Fruit fly (Drosophila melanogaster) whole organism, embryonic: Measurements from ENCODE around the gene CG43293.

Experiments used
- Adf1 ChIP-seq: fragments of 200-800 bp; sonication (Bioruptor generic); IDR thresholded peaks from 2 replicates; pipeline ENCODE4 v1.3.6; 2022; ENCODE audit warnings: missing biosample characterization, missing genetic modification characterization
- Aef1 ChIP-seq: fragments of 200-800 bp; sonication (Bioruptor generic); IDR thresholded peaks from 3 replicates; pipeline ENCODE4 v1.3.6; 2022; ENCODE audit warnings: missing biosample characterization, missing genetic modification characterization
- Atf-2 ChIP-seq: fragments of 200-800 bp; sonication (Bioruptor generic); optimal IDR thresholded peaks from 2 replicates; lab custom pipeline; 2016; ENCODE audit warnings: missing biosample characterization, missing genetic modification characterization
- B-H1 ChIP-seq: fragments of 200-800 bp; sonication (Bioruptor generic); IDR thresholded peaks from 3 replicates; pipeline ENCODE4 v1.3.6; 2022; ENCODE audit warnings: missing biosample characterization, missing genetic modification characterization
- CG10147 ChIP-seq: fragments of 200-800 bp; sonication (Bioruptor generic); optimal IDR thresholded peaks from 2 replicates; lab custom pipeline; 2019; ENCODE audit warnings: missing biosample characterization, mild to moderate bottlenecking, missing genetic modification characterization, moderate library complexity
- CG10366 ChIP-seq: fragments of 200-800 bp; sonication (Bioruptor generic); IDR thresholded peaks from 2 replicates; pipeline ENCODE4 v1.3.6; 2022; ENCODE audit warnings: missing biosample characterization, missing genetic modification characterization
- CG10959 ChIP-seq: fragments of 200-800 bp; sonication (Bioruptor generic); IDR thresholded peaks from 2 replicates; pipeline ENCODE4 v1.3.6; 2022; ENCODE audit warnings: missing biosample characterization, missing genetic modification characterization
- CG13894 ChIP-seq: fragments of 200-800 bp; sonication (Bioruptor generic); optimal IDR thresholded peaks from 3 replicates; lab custom pipeline; 2018; ENCODE audit warnings: missing biosample characterization, mild to moderate bottlenecking, missing genetic modification characterization, moderate library complexity
- CG14014 ChIP-seq: fragments of 200-800 bp; sonication (Bioruptor generic); IDR thresholded peaks from 2 replicates; pipeline ENCODE4 v1.3.6; 2022; ENCODE audit warnings: missing biosample characterization, missing genetic modification characterization
- CG14441 ChIP-seq: fragments of 200-800 bp; sonication (Bioruptor generic); IDR thresholded peaks from 2 replicates; pipeline ENCODE4 v1.3.6; 2022; ENCODE audit warnings: missing biosample characterization, missing genetic modification characterization
- CG14667 ChIP-seq: fragments of 200-800 bp; sonication (Bioruptor generic); IDR thresholded peaks from 2 replicates; pipeline ENCODE4 v1.3.6; 2022; ENCODE audit warnings: missing biosample characterization, missing genetic modification characterization
- CG1529 ChIP-seq: fragments of 200-800 bp; sonication (Bioruptor generic); optimal IDR thresholded peaks from 3 replicates; lab custom pipeline; 2018; ENCODE audit warnings: missing biosample characterization, missing genetic modification characterization
- CG17359 ChIP-seq: fragments of 200-800 bp; sonication (Bioruptor generic); optimal IDR thresholded peaks from 3 replicates; lab custom pipeline; 2018; ENCODE audit warnings: missing biosample characterization, mild to moderate bottlenecking, missing genetic modification characterization, moderate library complexity
- CG17385 ChIP-seq: fragments of 200-800 bp; sonication (Bioruptor generic); optimal IDR thresholded peaks from 3 replicates; lab custom pipeline; 2018; ENCODE audit warnings: missing biosample characterization, mild to moderate bottlenecking, missing genetic modification characterization
- CG18011 ChIP-seq: fragments of 200-800 bp; sonication (Bioruptor generic); optimal IDR thresholded peaks from 2 replicates; lab custom pipeline; 2017; ENCODE audit warnings: missing biosample characterization, missing genetic modification characterization, mild to moderate bottlenecking, moderate library complexity, missing genotype
- CG34422 ChIP-seq: fragments of 200-800 bp; sonication (Bioruptor generic); IDR thresholded peaks from 3 replicates; pipeline ENCODE4 v1.3.6; 2022; ENCODE audit warnings: missing biosample characterization, missing genetic modification characterization
- CG4854 ChIP-seq: fragments of 200-800 bp; sonication (Bioruptor generic); optimal IDR thresholded peaks from 2 replicates; lab custom pipeline; 2016; ENCODE audit warnings: missing biosample characterization, missing genetic modification characterization, inconsistent platforms
- CG6683 ChIP-seq: fragments of 200-800 bp; sonication (Bioruptor generic); optimal IDR thresholded peaks from 2 replicates; lab custom pipeline; 2017; ENCODE audit warnings: missing biosample characterization, mild to moderate bottlenecking, missing genetic modification characterization, missing genetic modification reagents
- CG7928 ChIP-seq: fragments of 200-800 bp; sonication (Bioruptor generic); optimal IDR thresholded peaks from 2 replicates; lab custom pipeline; 2017; ENCODE audit warnings: missing biosample characterization, mild to moderate bottlenecking, missing genetic modification characterization
- CG8281 ChIP-seq: fragments of 200-800 bp; sonication (Bioruptor generic); optimal IDR thresholded peaks from 2 replicates; lab custom pipeline; 2018; ENCODE audit warnings: missing biosample characterization, mild to moderate bottlenecking, missing genetic modification characterization, moderate library complexity
- CG8478 ChIP-seq: fragments of >200 bp; optimal IDR thresholded peaks from 2 replicates; lab custom pipeline; 2018
- CG9437 ChIP-seq: fragments of 200-800 bp; sonication (Bioruptor generic); optimal IDR thresholded peaks from 2 replicates; lab custom pipeline; 2018; ENCODE audit warnings: missing biosample characterization, mild to moderate bottlenecking, missing genetic modification characterization
- CG9876 ChIP-seq: fragments of 200-800 bp; sonication (Bioruptor generic); optimal IDR thresholded peaks from 2 replicates; lab custom pipeline; 2016; ENCODE audit warnings: missing biosample characterization, missing genetic modification characterization
- Chrac-16 ChIP-seq: fragments of 200-800 bp; sonication (Bioruptor generic); optimal IDR thresholded peaks from 3 replicates; lab custom pipeline; 2016; ENCODE audit warnings: missing biosample characterization, missing genetic modification characterization
- CrebB ChIP-seq: fragments of 200-800 bp; sonication (Bioruptor generic); optimal IDR thresholded peaks from 3 replicates; lab custom pipeline; 2018; ENCODE audit warnings: missing biosample characterization, mild to moderate bottlenecking, missing genetic modification characterization
- Deaf1 ChIP-seq: fragments of 200-800 bp; optimal IDR thresholded peaks from 3 replicates; lab custom pipeline; 2019; ENCODE audit warnings: missing biosample characterization, mild to moderate bottlenecking, missing genetic modification characterization, moderate library complexity
- Dll ChIP-seq: fragments of 200-800 bp; sonication (Bioruptor generic); IDR thresholded peaks from 4 replicates; pipeline ENCODE4 v1.3.6; 2022; ENCODE audit warnings: missing biosample characterization, missing genetic modification characterization; ENCODE audit not compliant: partially characterized antibody
- Dp ChIP-seq: fragments of 200-800 bp; sonication (Bioruptor generic); optimal IDR thresholded peaks from 2 replicates; lab custom pipeline; 2018; ENCODE audit warnings: missing biosample characterization, mild to moderate bottlenecking, missing genetic modification characterization, moderate library complexity
- HLHmδ ChIP-seq: fragments of 200-800 bp; sonication (Bioruptor generic); optimal IDR thresholded peaks from 2 replicates; lab custom pipeline; 2018; ENCODE audit warnings: missing biosample characterization, mild to moderate bottlenecking, missing genetic modification characterization, moderate library complexity
- MBD-R2 ChIP-seq: fragments of 200-800 bp; sonication (Bioruptor generic); IDR thresholded peaks from 2 replicates; pipeline ENCODE4 v1.3.6; 2022; ENCODE audit warnings: missing biosample characterization, missing genetic modification characterization
- Nf-YB ChIP-seq: fragments of 200-800 bp; sonication (Bioruptor generic); optimal IDR thresholded peaks from 3 replicates; lab custom pipeline; 2019; ENCODE audit warnings: missing biosample characterization, mild to moderate bottlenecking, missing genetic modification characterization, moderate library complexity
- Opbp ChIP-seq: fragments of 200-800 bp; sonication (Bioruptor generic); IDR thresholded peaks from 3 replicates; pipeline ENCODE4 v1.3.6; 2022; ENCODE audit warnings: missing biosample characterization, missing genetic modification characterization; ENCODE audit not compliant: partially characterized antibody
- Sox100B ChIP-seq: fragments of 200-800 bp; sonication (Bioruptor generic); optimal IDR thresholded peaks from 3 replicates; lab custom pipeline; 2018; ENCODE audit warnings: missing biosample characterization, mild to moderate bottlenecking, missing genetic modification characterization
- Xrp1 ChIP-seq: fragments of 200-800 bp; sonication (Bioruptor generic); IDR thresholded peaks from 2 replicates; pipeline ENCODE4 v1.3.6; 2022; ENCODE audit warnings: missing biosample characterization, missing genetic modification characterization
- ac ChIP-seq: fragments of 200-800 bp; sonication (Bioruptor generic); optimal IDR thresholded peaks from 3 replicates; lab custom pipeline; 2017; ENCODE audit warnings: missing biosample characterization, mild to moderate bottlenecking, missing genetic modification characterization
- aop ChIP-seq: fragments of 200-800 bp; sonication (Bioruptor generic); IDR thresholded peaks from 2 replicates; pipeline ENCODE4 v1.3.6; 2022; ENCODE audit warnings: missing biosample characterization, missing genetic modification characterization
- ap ChIP-seq: fragments of 200-800 bp; sonication (Bioruptor generic); IDR thresholded peaks from 2 replicates; pipeline ENCODE4 v1.3.6; 2022; ENCODE audit warnings: missing biosample characterization, missing genetic modification characterization
- ci ChIP-seq: fragments of 200-800 bp; sonication (Bioruptor generic); IDR thresholded peaks from 3 replicates; pipeline ENCODE4 v1.3.6; 2022; ENCODE audit warnings: missing biosample characterization, missing genetic modification characterization
- esg ChIP-seq: fragments of 200-800 bp; sonication (Bioruptor generic); conservative IDR thresholded peaks from 2 replicates; pipeline ENCODE4 v1.3.6; 2022; ENCODE audit warnings: missing biosample characterization, missing genetic modification characterization
- eyg ChIP-seq: fragments of 200-800 bp; sonication (Bioruptor generic); optimal IDR thresholded peaks from 3 replicates; lab custom pipeline; 2016; ENCODE audit warnings: missing biosample characterization, missing genetic modification characterization
- her ChIP-seq: fragments of 200-800 bp; sonication (Bioruptor generic); optimal IDR thresholded peaks from 2 replicates; lab custom pipeline; 2016; ENCODE audit warnings: missing biosample characterization, missing genetic modification characterization
- mld ChIP-seq: fragments of 200-800 bp; sonication (Bioruptor generic); IDR thresholded peaks from 3 replicates; pipeline ENCODE4 v1.3.6; 2022; ENCODE audit warnings: missing biosample characterization, missing genetic modification characterization; ENCODE audit not compliant: partially characterized antibody
- org-1 ChIP-seq: fragments of 200-800 bp; sonication (Bioruptor generic); optimal IDR thresholded peaks from 2 replicates; lab custom pipeline; 2017; ENCODE audit warnings: missing biosample characterization, missing genetic modification characterization
- seq ChIP-seq: fragments of 200-800 bp; sonication (Bioruptor generic); IDR thresholded peaks from 2 replicates; pipeline ENCODE4 v1.3.6; 2022; ENCODE audit warnings: missing biosample characterization, missing genetic modification characterization
- sima ChIP-seq: fragments of 200-800 bp; sonication (Bioruptor generic); optimal IDR thresholded peaks from 2 replicates; lab custom pipeline; 2016; ENCODE audit warnings: missing biosample characterization, missing genetic modification characterization
- sisA ChIP-seq: fragments of 200-800 bp; sonication (Bioruptor generic); IDR thresholded peaks from 2 replicates; pipeline ENCODE4 v1.3.6; 2022; ENCODE audit warnings: missing biosample characterization, missing genetic modification characterization
- tgo ChIP-seq: fragments of 200-800 bp; sonication (Bioruptor generic); IDR thresholded peaks from 3 replicates; pipeline ENCODE4 v1.3.6; 2022; ENCODE audit warnings: missing biosample characterization, missing genetic modification characterization
- tll ChIP-seq, 2 experiments: fragments of 200-800 bp in 1 of 2; fragments of >200 bp in 1 of 2; sonication (Bioruptor generic) in 1 of 2; optimal IDR thresholded peaks; 2 replicates each; lab custom pipeline; 2017 to 2019; ENCODE audit warnings: missing biosample characterization in 2 of 2, missing genetic modification characterization in 2 of 2, mild to moderate bottlenecking in 1 of 2, moderate library complexity in 1 of 2
- toy ChIP-seq: fragments of 200-800 bp; sonication (Bioruptor generic); IDR thresholded peaks from 2 replicates; pipeline ENCODE4 v1.3.6; 2022; ENCODE audit warnings: missing biosample characterization, missing genetic modification characterization
- zfh1 ChIP-seq: fragments of 200-800 bp; sonication (Bioruptor generic); IDR thresholded peaks from 3 replicates; pipeline ENCODE4 v1.3.6; 2022; ENCODE audit warnings: missing biosample characterization, missing genetic modification characterization

CG43293 gene

dm6 chr3L:6192822-6193555 lies 8.0 kb downstream of the CG43293 start, which contains the start of the genes Sf3b6 and Tnpo (continued):
- TF ChIP-seq Sox100B (GFP tag; lab: Kevin White, UChicago) (no peak), Nf-YB (no peak), CG6683 (GFP tag; lab: Kevin White, UChicago) (peak; percentile 34), org-1 (GFP tag; lab: Kevin White, UChicago) (peak; percentile 56), CG18011 (peak; percentile 68), Xrp1 (GFP tag; lab: Robert Waterston, UW) (peak; percentile 82), ci (GFP tag; lab: Robert Waterston, UW) (peak; percentile 73; the same call in 2 of the 3 replicates), sima (no peak), CG14441 (peak; percentile 82), Dp (GFP tag; lab: Kevin White, UChicago) (peak; percentile 21), toy (GFP tag; lab: Robert Waterston, UW) (peak; percentile 43; the same call in 1 of the 2 replicates), seq (GFP tag; lab: Robert Waterston, UW) (peak; percentile 77), CG13894 (tag; lab: Kevin White, UChicago) (no peak), CG17385 (GFP tag; lab: Kevin White, UChicago) (no peak), ap (GFP tag; lab: Robert Waterston, UW) (0 out of 2 replicates have a peak, but pooled peaks have one; percentile 58), CG7928 (peak; percentile 47), CG1529 (GFP tag; lab: Kevin White, UChicago) (peak; percentile 44), Opbp (GFP tag; lab: Robert Waterston, UW) (no peak), MBD-R2 (peak; percentile 79), CG17359 (tag; lab: Kevin White, UChicago) (no peak), Adf1 (GFP tag; lab: Robert Waterston, UW) (peak; percentile 39), CG8478 (lab: Kevin White, UChicago) (no peak), zfh1 (GFP tag; lab: Robert Waterston, UW) (peak; percentile 77), Aef1 (GFP tag; lab: Robert Waterston, UW) (peak; percentile 87), tll (GFP tag; optimal IDR thresholded peaks at IDR 0.05; lab: Kevin White, UChicago) (peak; percentile 43 to 78), sisA (GFP tag; lab: Robert Waterston, UW) (peak; percentile 84), ac (GFP tag; lab: Kevin White, UChicago) (no peak), Atf-2 (GFP tag; lab: Kevin White, UChicago) (peak; percentile 55), CG8281 (tag; lab: Kevin White, UChicago) (no peak), B-H1 (GFP tag; lab: Robert Waterston, UW) (peak; percentile 63; the same call in 2 of the 3 replicates), Dll (peak; percentile 84), CG14014 (GFP tag; lab: Robert Waterston, UW) (peak; percentile 75), aop (GFP tag; lab: Robert Waterston, UW) (no peak), CG10366 (GFP tag; lab: Robert Waterston, UW) (peak; percentile 86), eyg (GFP tag; lab: Kevin White, UChicago) (peak; percentile 23), her (GFP tag; lab: Kevin White, UChicago) (peak; percentile 9), HLHmδ (GFP tag; lab: Kevin White, UChicago) (peak; percentile 16), mld (GFP tag; lab: Robert Waterston, UW) (0 out of 3 replicates have a peak, but pooled peaks have one; percentile 12), Chrac-16 (peak; percentile 86), tgo (GFP tag; lab: Robert Waterston, UW) (peak; percentile 86), CG10147 (no peak), CG14667 (GFP tag; lab: Robert Waterston, UW) (peak; percentile 78), CrebB (tag; lab: Kevin White, UChicago) (peak; percentile 49), CG9437 (GFP tag; lab: Kevin White, UChicago) (peak; percentile 76), CG4854 (GFP tag; lab: Kevin White, UChicago) (peak; percentile 56), CG9876 (GFP tag; lab: Kevin White, UChicago) (peak; percentile 64), CG34422 (GFP tag; lab: Robert Waterston, UW) (peak; percentile 85), CG10959 (GFP tag; lab: Robert Waterston, UW) (peak; percentile 61; the same call in 1 of the 2 replicates), esg (GFP tag; lab: Robert Waterston, UW) (peak; percentile 86), Deaf1 (tag; lab: Kevin White, UChicago) (peak; percentile 55)
